Fruit fly (Drosophila melanogaster): Measurements from ENCODE around the gene Arl1.

Gene Arl1

DNA sequence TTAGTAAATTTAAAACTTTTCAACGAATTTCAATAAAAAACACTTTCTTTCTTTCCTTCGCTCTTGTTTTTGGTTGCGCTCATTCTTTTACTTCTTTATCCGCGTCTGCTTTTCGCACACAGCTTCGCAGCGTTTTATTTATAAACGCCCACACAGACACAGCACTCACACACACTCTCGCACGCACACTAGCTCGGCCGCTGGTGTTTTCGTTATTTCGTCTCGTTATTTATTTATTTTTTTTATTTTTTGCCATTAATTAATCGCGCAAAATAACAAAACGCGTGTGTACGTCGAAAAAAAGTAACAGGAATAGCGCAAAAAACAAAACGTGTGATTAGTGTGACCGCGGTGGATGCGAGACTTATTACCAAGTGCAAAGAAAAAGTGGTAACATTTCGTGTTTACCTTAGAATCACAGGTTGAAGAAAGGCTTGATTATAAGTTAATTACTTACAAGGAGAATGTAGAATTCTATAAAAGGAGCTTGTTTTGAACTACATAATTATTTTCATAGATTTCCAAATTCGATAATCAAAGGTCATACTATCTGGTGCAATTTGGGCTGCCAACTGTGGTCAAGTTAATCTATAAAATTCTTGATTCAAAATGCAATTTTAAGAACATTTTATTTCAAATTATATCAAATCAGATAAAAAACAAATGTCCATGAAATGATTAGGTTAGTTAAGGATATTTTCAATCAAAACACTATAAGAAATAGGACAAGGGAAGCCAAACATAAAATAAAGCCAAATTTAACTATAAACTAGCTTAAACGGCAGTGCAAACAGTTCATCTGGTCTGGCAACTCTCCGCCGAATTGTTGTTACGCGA, 21.7 kb downstream of the Arl1 start, which contains the start of the genes hzg and mRpS31 (continued):
- TF ChIP-seq ac (GFP tag; optimal IDR thresholded peaks at IDR 0.05) = no peak
- no peak for TF ChIP-seq CG14860 (GFP tag; IDR thresholded peaks at IDR 0.05; ENCODE audit: partially characterized antibody)
- TF ChIP-seq al (GFP tag; IDR thresholded peaks at IDR 0.05) = peak; percentile 52; the same call in 1 of the 2 replicates
- TF ChIP-seq Sox100B (GFP tag; optimal IDR thresholded peaks at IDR 0.05) = peak; percentile 40
- TF ChIP-seq CG16815 (GFP tag; optimal IDR thresholded peaks at IDR 0.05) = peak; percentile 2
- no peak for TF ChIP-seq pfk (GFP tag; optimal IDR thresholded peaks at IDR 0.05)
- TF ChIP-seq YL-1 (GFP tag; optimal IDR thresholded peaks at IDR 0.05) = peak; percentile 35
- no peak for TF ChIP-seq so (GFP tag; IDR thresholded peaks at IDR 0.05)
- TF ChIP-seq CoRest (tag; optimal IDR thresholded peaks at IDR 0.05) = peak; percentile 73
- TF ChIP-seq p53 (GFP tag; optimal IDR thresholded peaks at IDR 0.05) = no peak
- no peak for TF ChIP-seq vfl (GFP tag; optimal IDR thresholded peaks at IDR 0.05)
- TF ChIP-seq Ptx1 (GFP tag; IDR thresholded peaks at IDR 0.05) = peak; percentile 70
- peak; percentile 67 for TF ChIP-seq Hsf (GFP tag; optimal IDR thresholded peaks at IDR 0.05)
- peak; percentile 59 for TF ChIP-seq CG9609 (GFP tag; optimal IDR thresholded peaks at IDR 0.05)
- TF ChIP-seq CG2199 (GFP tag; IDR thresholded peaks at IDR 0.05) = no peak
- TF ChIP-seq HHEX (GFP tag; optimal IDR thresholded peaks at IDR 0.05) = no peak
- peak; percentile 22 for TF ChIP-seq tap (tag; optimal IDR thresholded peaks at IDR 0.05)
- peak; percentile 51 for TF ChIP-seq CG6272 (GFP tag; IDR thresholded peaks at IDR 0.05)
- TF ChIP-seq CG7745 (tag; optimal IDR thresholded peaks at IDR 0.05) = peak; percentile 20
- TF ChIP-seq CG15479 (GFP tag; optimal IDR thresholded peaks at IDR 0.05) = peak; percentile 34
- TF ChIP-seq Dfd (GFP tag; optimal IDR thresholded peaks at IDR 0.05) = no peak
- peak; percentile 79 for TF ChIP-seq CG14710 (tag; optimal IDR thresholded peaks at IDR 0.05)
- peak; percentile 54; the same call in 1 of the 2 replicates for TF ChIP-seq Taf1 (GFP tag; IDR thresholded peaks at IDR 0.05)
- no peak for TF ChIP-seq sima (GFP tag; optimal IDR thresholded peaks at IDR 0.05)
- TF ChIP-seq Ravus (GFP tag; IDR thresholded peaks at IDR 0.05) = no peak
- TF ChIP-seq fd96Cb (tag; optimal IDR thresholded peaks at IDR 0.05) = peak; percentile 45
- peak; percentile 17; the same call in 1 of the 2 replicates for TF ChIP-seq sisA (GFP tag; IDR thresholded peaks at IDR 0.05)
- TF ChIP-seq CG10959 (GFP tag; IDR thresholded peaks at IDR 0.05) = no peak
- TF ChIP-seq CG10431 (GFP tag; optimal IDR thresholded peaks at IDR 0.05) = peak; percentile 39
- no peak for TF ChIP-seq CG9876 (GFP tag; optimal IDR thresholded peaks at IDR 0.05)
- TF ChIP-seq CG1602 (GFP tag; optimal IDR thresholded peaks at IDR 0.05) = peak; percentile 54
- no peak for TF ChIP-seq CG2889 (GFP tag; IDR thresholded peaks at IDR 0.05)
- TF ChIP-seq Trl (optimal IDR thresholded peaks at IDR 0.05) = no peak
- TF ChIP-seq Trl (GFP tag; optimal IDR thresholded peaks at IDR 0.05) = peak; percentile 63
- no peak for TF ChIP-seq toy (GFP tag; IDR thresholded peaks at IDR 0.05)
- no peak; the same call in 1 of the 2 replicates for TF ChIP-seq amos (GFP tag; IDR thresholded peaks at IDR 0.05; ENCODE audit: partially characterized antibody)
- TF ChIP-seq BEAF-32 (GFP tag; optimal IDR thresholded peaks at IDR 0.05) = peak; percentile 51
- TF ChIP-seq HLHmδ (GFP tag; optimal IDR thresholded peaks at IDR 0.05) = no peak
- peak; percentile 49 for TF ChIP-seq crc (GFP tag; optimal IDR thresholded peaks at IDR 0.05)
- TF ChIP-seq CG3281 (GFP tag; optimal IDR thresholded peaks at IDR 0.05) = peak; percentile 5
- peak; percentile 25; the same call in 1 of the 2 replicates for TF ChIP-seq Bgb (GFP tag; IDR thresholded peaks at IDR 0.05; ENCODE audit: partially characterized antibody)
- no peak for TF ChIP-seq ssp (GFP tag; IDR thresholded peaks at IDR 0.05)
- TF ChIP-seq fu2 (GFP tag; optimal IDR thresholded peaks at IDR 0.05) = peak; percentile 32
- TF ChIP-seq Atf3 (GFP tag; optimal IDR thresholded peaks at IDR 0.05) = peak; percentile 52
- no peak for TF ChIP-seq Lpt (GFP tag; optimal IDR thresholded peaks at IDR 0.05)
- peak; percentile 23 for TF ChIP-seq Dek (tag; optimal IDR thresholded peaks at IDR 0.05)
- peak; percentile 66; the same call in 1 of the 2 replicates for TF ChIP-seq CG31441 (GFP tag; IDR thresholded peaks at IDR 0.05)
- no peak for TF ChIP-seq knrl (GFP tag; IDR thresholded peaks at IDR 0.05; ENCODE audit: partially characterized antibody)
- peak; percentile 55 for TF ChIP-seq Lhr (GFP tag; optimal IDR thresholded peaks at IDR 0.05)
